Fruit fly (Drosophila melanogaster): ENCODE measurements around the gene CG5245.

CG5245 gene

DNA sequence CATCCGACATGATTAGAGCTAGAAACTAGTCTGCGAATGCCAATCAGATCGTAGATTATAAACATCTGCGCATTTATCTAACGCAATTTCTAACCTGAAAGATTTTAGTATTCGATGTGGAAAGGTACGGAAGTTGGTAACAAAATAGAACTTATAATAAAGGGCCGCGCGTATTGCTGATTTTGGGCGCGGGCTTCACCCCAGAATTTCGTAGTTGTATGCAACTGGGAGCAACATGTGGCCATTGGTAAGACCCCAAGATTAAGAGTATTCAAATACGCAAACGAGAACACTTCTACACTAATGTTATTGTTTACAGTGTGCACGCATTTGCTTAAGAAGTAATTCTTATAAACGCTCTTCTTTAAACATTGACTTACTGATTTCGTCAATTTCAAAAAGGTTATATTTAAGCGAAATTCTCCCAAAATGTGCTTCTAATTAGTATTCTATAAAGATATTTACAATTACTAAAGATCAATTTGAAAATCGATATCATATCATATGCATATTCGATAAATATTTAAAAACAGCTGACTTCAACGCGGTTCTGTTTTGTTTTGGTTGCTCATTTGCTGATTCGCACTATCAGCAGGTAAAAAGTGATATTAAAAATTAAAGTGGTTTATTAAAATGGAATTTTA lies 30.6 kb downstream of the CG5245 start, which contains the start of the genes CG5961 and Polr3C (continued):
- TF ChIP-seq unc-4 (GFP tag; IDR thresholded peaks at IDR 0.05; ENCODE audit: partially characterized antibody) (peak; percentile 43; the same call in 1 of the 2 replicates), unpg (GFP tag; optimal IDR thresholded peaks at IDR 0.05) (no peak), pb (GFP tag; optimal IDR thresholded peaks at IDR 0.05) (no peak), eve (GFP tag; optimal IDR thresholded peaks at IDR 0.05) (no peak), CG11085 (GFP tag; IDR thresholded peaks at IDR 0.05) (no peak), run (tag; optimal IDR thresholded peaks at IDR 0.05) (no peak), Dp (GFP tag; optimal IDR thresholded peaks at IDR 0.05) (peak; percentile 71), caup (GFP tag; optimal IDR thresholded peaks at IDR 0.05; ENCODE audit: severe bottlenecking) (no peak), dimm (GFP tag; IDR thresholded peaks at IDR 0.05) (no peak), fd64A (GFP tag; optimal IDR thresholded peaks at IDR 0.05) (no peak), gsb-n (tag; optimal IDR thresholded peaks at IDR 0.05) (no peak), Lhr (GFP tag; optimal IDR thresholded peaks at IDR 0.05) (no peak), Scr (GFP tag; IDR thresholded peaks at IDR 0.05; ENCODE audit: partially characterized antibody) (peak; percentile 17), sqz (GFP tag; optimal IDR thresholded peaks at IDR 0.05) (no peak), Stat92E (GFP tag; optimal IDR thresholded peaks at IDR 0.05) (peak in 1 of 3 experiments; percentile 20), Hey (tag; optimal IDR thresholded peaks at IDR 0.05) (no peak), CG6791 (GFP tag; IDR thresholded peaks at IDR 0.05; ENCODE audit: partially characterized antibody) (0 out of 3 replicates have a peak, but pooled peaks have one; percentile 19), chinmo (GFP tag; IDR thresholded peaks at IDR 0.05; ENCODE audit: partially characterized antibody) (0 out of 4 replicates have a peak, but pooled peaks have one; percentile 55), gce (GFP tag; IDR thresholded peaks at IDR 0.05) (no peak), CG13424 (tag; optimal IDR thresholded peaks at IDR 0.05) (no peak), CG5245 (GFP tag; optimal IDR thresholded peaks at IDR 0.05) (no peak), pzg (GFP tag; optimal IDR thresholded peaks at IDR 0.05) (peak; percentile 63), gcm2 (GFP tag; optimal IDR thresholded peaks at IDR 0.05) (no peak), gsb (GFP tag; IDR thresholded peaks at IDR 0.05) (no peak), vfl (GFP tag; optimal IDR thresholded peaks at IDR 0.05) (no peak), Dll (GFP tag; IDR thresholded peaks at IDR 0.05; ENCODE audit: partially characterized antibody) (peak; percentile 43; the same call in 2 of the 4 replicates), CG10431 (GFP tag; optimal IDR thresholded peaks at IDR 0.05) (no peak), CG9932 (GFP tag; IDR thresholded peaks at IDR 0.05) (no peak), crc (GFP tag; optimal IDR thresholded peaks at IDR 0.05) (no peak), lilli (GFP tag; optimal IDR thresholded peaks at IDR 0.05) (no peak), Elba2 (GFP tag; optimal IDR thresholded peaks at IDR 0.05) (no peak), CG32532 (GFP tag; IDR thresholded peaks at IDR 0.05) (no peak), schlank (tag; optimal IDR thresholded peaks at IDR 0.05) (no peak), slou (GFP tag; optimal IDR thresholded peaks at IDR 0.05) (no peak), esg (GFP tag; conservative IDR thresholded peaks at IDR 0.05) (no peak), lab (GFP tag; optimal IDR thresholded peaks at IDR 0.05) (no peak), CG18599 (GFP tag; optimal IDR thresholded peaks at IDR 0.05) (no peak), MESR4 (GFP tag; optimal IDR thresholded peaks at IDR 0.05) (peak; percentile 71), twi (tag; optimal IDR thresholded peaks at IDR 0.05) (no peak), Doc2 (GFP tag; IDR thresholded peaks at IDR 0.05) (no peak), H15 (GFP tag; IDR thresholded peaks at IDR 0.05) (no peak), shn (GFP tag; optimal IDR thresholded peaks at IDR 0.05) (no peak), tx (GFP tag; optimal IDR thresholded peaks at IDR 0.05) (no peak), sug (tag; optimal IDR thresholded peaks at IDR 0.05) (peak; percentile 6), CG3163 (GFP tag; optimal IDR thresholded peaks at IDR 0.05) (peak; percentile 35), CG1529 (GFP tag; optimal IDR thresholded peaks at IDR 0.05) (no peak), CG31224 (GFP tag; IDR thresholded peaks at IDR 0.05) (no peak), CG34224 (GFP tag; IDR thresholded peaks at IDR 0.05; ENCODE audit: partially characterized antibody) (no peak), CG8924 (tag; optimal IDR thresholded peaks at IDR 0.05) (peak; percentile 15)

Measured in whole organism, embryonic.